Worm (Caenorhabditis elegans) whole organism, mixed stage, embryonic: ENCODE results near the gene R03D7.15.

ENCODE experiments used
- M03D4.4 ChIP-seq: sonication (generic microtip); optimal IDR thresholded peaks from 2 replicates; lab custom pipeline; 2017; ENCODE audit warnings: mild to moderate bottlenecking, missing genetic modification characterization, missing compliant biosample characterization
- bed-3 ChIP-seq: fragments of 200-800 bp; sonication (Bioruptor generic); optimal IDR thresholded peaks from 3 replicates; lab custom pipeline; 2018; ENCODE audit warnings: mild to moderate bottlenecking, missing genetic modification characterization, moderate library complexity, missing compliant biosample characterization
- blmp-1 ChIP-seq: fragments of 150-350 bp; optimal IDR thresholded peaks from 2 replicates; lab custom pipeline; 2014; ENCODE audit warnings: missing biosample characterization, missing genetic modification characterization
- ceh-39 ChIP-seq: fragments of 150-350 bp; optimal IDR thresholded peaks from 2 replicates; lab custom pipeline; 2014; ENCODE audit warnings: missing biosample characterization, missing genetic modification characterization
- ces-1 ChIP-seq: fragments of 150-350 bp; optimal IDR thresholded peaks from 2 replicates; lab custom pipeline; 2014; ENCODE audit warnings: missing biosample characterization, missing genetic modification reagents, missing genetic modification characterization
- cnd-1 ChIP-seq: fragments of 200-800 bp; sonication (Bioruptor generic); optimal IDR thresholded peaks from 2 replicates; lab custom pipeline; 2018; ENCODE audit warnings: mild to moderate bottlenecking, missing genetic modification characterization, missing compliant biosample characterization
- drap-1 ChIP-seq: fragments of 200-800 bp; sonication (Bioruptor generic); optimal IDR thresholded peaks from 3 replicates; lab custom pipeline; 2018; ENCODE audit warnings: mild to moderate bottlenecking, missing genetic modification characterization, missing compliant biosample characterization
- elt-1 ChIP-seq: sonication (generic microtip); optimal IDR thresholded peaks from 2 replicates; lab custom pipeline; 2017; ENCODE audit warnings: missing genetic modification characterization, mild to moderate bottlenecking, missing compliant biosample characterization, antibody characterized with exemption, moderate library complexity, borderline replicate concordance; ENCODE audit not compliant: insufficient read depth
- elt-3 ChIP-seq: fragments of 150-350 bp; optimal IDR thresholded peaks from 2 replicates; lab custom pipeline; 2014; ENCODE audit warnings: missing biosample characterization, missing genetic modification characterization
- flh-1 ChIP-seq: fragments of 200-800 bp; sonication (Bioruptor generic); optimal IDR thresholded peaks from 2 replicates; lab custom pipeline; 2018; ENCODE audit warnings: mild to moderate bottlenecking, missing genetic modification characterization, moderate library complexity, missing compliant biosample characterization
- ham-2 ChIP-seq: fragments of 200-800 bp; sonication (Bioruptor generic); optimal IDR thresholded peaks from 2 replicates; lab custom pipeline; 2018; ENCODE audit warnings: mild to moderate bottlenecking, missing genetic modification characterization, missing compliant biosample characterization
- hlh-1 ChIP-seq: fragments of 150-350 bp; optimal IDR thresholded peaks from 2 replicates; lab custom pipeline; 2014; ENCODE audit warnings: missing biosample characterization, missing genetic modification reagents, missing genetic modification characterization
- lin-13 ChIP-seq: fragments of 150-350 bp; optimal IDR thresholded peaks from 2 replicates; lab custom pipeline; 2014; ENCODE audit warnings: missing biosample characterization, missing genetic modification characterization
- lin-32 ChIP-seq: fragments of 200-800 bp; sonication (Bioruptor generic); optimal IDR thresholded peaks from 2 replicates; lab custom pipeline; 2018; ENCODE audit warnings: mild to moderate bottlenecking, missing genetic modification characterization, missing compliant biosample characterization
- mab-5 ChIP-seq: fragments of 150-350 bp; optimal IDR thresholded peaks from 2 replicates; lab custom pipeline; 2014; ENCODE audit warnings: missing biosample characterization, missing genetic modification characterization
- mep-1 ChIP-seq: fragments of 150-350 bp; optimal IDR thresholded peaks from 2 replicates; lab custom pipeline; 2017; ENCODE audit warnings: missing biosample characterization, missing genetic modification reagents, missing genetic modification characterization, inconsistent platforms
- mls-2 ChIP-seq: sonication (generic microtip); optimal IDR thresholded peaks from 2 replicates; lab custom pipeline; 2016; ENCODE audit warnings: mild to moderate bottlenecking, missing genetic modification characterization, moderate library complexity, missing compliant biosample characterization
- nhr-12 ChIP-seq: fragments of 150-350 bp; optimal IDR thresholded peaks from 2 replicates; lab custom pipeline; 2014; ENCODE audit warnings: missing biosample characterization, missing genetic modification characterization
- nhr-2 ChIP-seq: fragments of 150-350 bp; optimal IDR thresholded peaks from 2 replicates; lab custom pipeline; 2014; ENCODE audit warnings: missing biosample characterization, missing genetic modification characterization
- nhr-76 ChIP-seq: sonication (generic microtip); optimal IDR thresholded peaks from 2 replicates; lab custom pipeline; 2017; ENCODE audit warnings: missing biosample characterization, missing genetic modification characterization
- pha-4 ChIP-seq: fragments of 150-350 bp; optimal IDR thresholded peaks from 2 replicates; lab custom pipeline; 2018; ENCODE audit warnings: missing biosample characterization, missing genetic modification reagents, missing genetic modification characterization
- sem-2 ChIP-seq: fragments of 200-800 bp; sonication (Bioruptor generic); optimal IDR thresholded peaks from 2 replicates; lab custom pipeline; 2018; ENCODE audit warnings: mild to moderate bottlenecking, missing genetic modification characterization, missing compliant biosample characterization
- snpc-4 ChIP-seq: fragments of 150-350 bp; optimal IDR thresholded peaks from 2 replicates; lab custom pipeline; 2014; ENCODE audit warnings: missing biosample characterization, missing genetic modification characterization
- sptf-1 ChIP-seq: sonication (generic microtip); optimal IDR thresholded peaks from 2 replicates; lab custom pipeline; 2017; ENCODE audit warnings: mild to moderate bottlenecking, missing genetic modification characterization, moderate library complexity, missing compliant biosample characterization
- tbx-8 ChIP-seq: fragments of 200-800 bp; sonication (Bioruptor generic); optimal IDR thresholded peaks from 2 replicates; lab custom pipeline; 2018; ENCODE audit warnings: mild to moderate bottlenecking, missing genetic modification characterization, moderate library complexity, missing compliant biosample characterization
- unc-120 ChIP-seq: sonication (generic microtip); optimal IDR thresholded peaks from 2 replicates; lab custom pipeline; 2017; ENCODE audit warnings: missing genetic modification characterization, missing compliant biosample characterization; ENCODE audit not compliant: poor library complexity, severe bottlenecking
- unc-62 ChIP-seq: fragments of 150-350 bp; optimal IDR thresholded peaks from 2 replicates; lab custom pipeline; 2014; ENCODE audit warnings: missing biosample characterization, missing genetic modification reagents, missing genetic modification characterization
- ztf-11 ChIP-seq: fragments of 150-350 bp; optimal IDR thresholded peaks from 2 replicates; lab custom pipeline; 2014; ENCODE audit warnings: missing biosample characterization, missing genetic modification characterization

Gene R03D7.15

DNA sequence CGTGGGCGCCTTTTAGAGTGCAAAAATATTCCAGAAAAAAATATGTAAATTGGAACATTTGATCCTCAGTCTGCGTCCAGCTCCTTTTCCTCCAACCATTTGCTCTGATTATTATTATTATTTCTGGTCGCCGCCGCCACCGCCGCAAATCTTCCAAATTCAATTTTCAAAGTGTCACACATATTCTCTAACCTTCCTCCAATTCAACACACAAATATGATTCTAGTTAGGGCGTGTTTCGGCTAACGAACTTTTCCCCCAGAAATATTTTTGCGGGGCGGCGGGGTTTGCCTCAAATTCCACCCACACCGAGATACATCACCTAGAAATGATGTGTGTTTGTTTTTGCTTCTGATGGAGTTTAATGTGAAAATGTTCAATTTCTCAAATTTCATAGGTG, 29.7 kb downstream of the R03D7.15 start:
- no peak for TF ChIP-seq unc-62 (GFP tag; lab: Kevin White, UChicago)
- TF ChIP-seq ces-1: peak; percentile 72

DNA sequence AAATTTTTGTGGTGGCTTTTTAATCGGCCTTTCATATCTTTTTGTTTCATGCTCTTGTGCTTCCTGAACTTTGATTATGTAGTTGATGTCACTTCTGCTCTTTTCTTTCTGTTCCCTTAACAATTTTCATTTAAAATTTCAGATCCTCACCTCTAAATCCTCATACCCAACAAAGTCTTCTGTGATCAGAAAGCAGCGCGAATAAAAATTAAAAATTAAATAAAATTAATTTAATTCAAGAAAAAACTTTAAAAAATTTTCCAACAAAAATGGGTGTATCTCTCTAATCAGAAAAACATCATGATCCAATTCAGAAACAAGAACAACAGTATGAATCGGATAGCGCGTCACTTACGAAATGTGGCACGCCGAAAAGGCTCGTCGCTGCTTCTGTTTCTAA, 33.2 kb downstream of the R03D7.15 start, which contains the start of gene ptp-3:
Gene ptp-3 (plus strand): TSS at position 301 of the 400 bp plus-strand sequence.
- no peak for TF ChIP-seq nhr-12 (tag; lab: Kevin White, UChicago)
- no peak for TF ChIP-seq flh-1 (GFP tag; lab: Kevin White, UChicago)
- TF ChIP-seq lin-32 (GFP tag; lab: Kevin White, UChicago): no peak
- TF ChIP-seq pha-4 (tag; lab: Kevin White, UChicago): no peak
- TF ChIP-seq ces-1: no peak
- no peak for TF ChIP-seq nhr-76

DNA sequence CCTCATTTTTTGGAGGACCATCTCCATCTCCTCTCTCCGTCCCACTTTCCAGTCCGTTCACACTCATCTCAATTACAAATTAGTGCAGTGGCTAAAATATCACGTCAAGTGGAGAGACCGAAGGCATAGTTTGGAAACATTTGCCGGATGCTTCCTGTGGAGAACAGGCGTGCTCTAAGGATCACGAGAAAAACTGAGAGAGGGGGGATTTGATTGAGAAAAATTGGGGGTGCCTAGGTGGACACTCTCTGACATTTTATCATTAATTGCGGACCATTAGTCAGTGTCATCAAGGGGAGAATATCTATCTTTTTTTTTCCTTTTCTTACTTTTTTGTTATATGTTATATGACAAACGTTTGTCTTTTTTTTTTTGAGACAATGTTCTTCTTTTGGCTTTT, 40.0 kb downstream of the R03D7.15 start:
- TF ChIP-seq lin-32 (GFP tag; lab: Kevin White, UChicago) (no peak), bed-3 (GFP tag; lab: Kevin White, UChicago) (no peak), unc-62 (GFP tag; lab: Kevin White, UChicago) (peak; percentile 60), M03D4.4 (tag; lab: Kevin White, UChicago) (no peak), mls-2 (no peak), lin-13 (tag; lab: Kevin White, UChicago) (no peak), hlh-1 (peak; percentile 78), mab-5 (tag; lab: Kevin White, UChicago) (no peak), ceh-39 (tag; lab: Kevin White, UChicago) (no peak)

DNA sequence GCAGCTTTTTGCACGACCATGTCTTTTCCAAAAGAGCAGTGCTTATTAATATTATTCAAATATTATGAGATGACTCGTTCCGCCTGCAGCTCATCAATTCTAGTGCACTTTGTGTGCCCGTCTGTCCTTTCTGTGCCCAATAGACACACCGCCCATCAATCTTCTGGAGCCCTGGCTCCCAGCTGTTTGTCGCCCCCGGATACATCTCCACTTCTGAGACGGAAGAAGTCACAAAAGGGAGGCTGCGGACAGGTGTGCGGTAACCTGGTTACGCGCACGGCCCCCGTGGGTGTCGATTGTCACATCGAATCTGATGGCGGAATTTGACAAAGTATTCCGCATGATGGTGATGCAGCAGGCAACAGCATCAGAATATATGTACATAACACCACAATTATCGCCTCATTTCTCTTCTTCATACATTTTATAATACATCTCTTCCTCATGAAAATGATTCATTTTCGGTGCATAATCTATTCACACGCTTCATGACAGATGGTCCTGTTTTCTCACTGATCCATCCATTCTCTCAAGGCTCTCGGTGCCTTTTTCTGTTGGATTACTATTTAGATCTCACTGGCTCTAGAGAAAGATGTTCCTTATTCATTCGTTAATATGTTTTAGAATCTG, 44.6 kb downstream of the R03D7.15 start:
- no peak for TF ChIP-seq nhr-76
- TF ChIP-seq nhr-2 (tag; lab: Kevin White, UChicago): no peak
- no peak for TF ChIP-seq unc-120 (tag; lab: Kevin White, UChicago)
- peak; percentile 58 for TF ChIP-seq lin-32 (GFP tag; lab: Kevin White, UChicago)
- TF ChIP-seq drap-1 (GFP tag; lab: Kevin White, UChicago): no peak
- TF ChIP-seq sptf-1 (tag; lab: Kevin White, UChicago): peak; percentile 11
- no peak for TF ChIP-seq pha-4 (tag; lab: Kevin White, UChicago)
- no peak for TF ChIP-seq bed-3 (GFP tag; lab: Kevin White, UChicago)
- TF ChIP-seq cnd-1 (tag; lab: Kevin White, UChicago): peak; percentile 58
- no peak for TF ChIP-seq elt-1 (tag; lab: Kevin White, UChicago)
- TF ChIP-seq unc-62 (GFP tag; lab: Kevin White, UChicago): peak; percentile 9
- no peak for TF ChIP-seq elt-3 (tag; lab: Kevin White, UChicago)
- TF ChIP-seq tbx-8 (GFP tag; lab: Kevin White, UChicago): no peak

DNA sequence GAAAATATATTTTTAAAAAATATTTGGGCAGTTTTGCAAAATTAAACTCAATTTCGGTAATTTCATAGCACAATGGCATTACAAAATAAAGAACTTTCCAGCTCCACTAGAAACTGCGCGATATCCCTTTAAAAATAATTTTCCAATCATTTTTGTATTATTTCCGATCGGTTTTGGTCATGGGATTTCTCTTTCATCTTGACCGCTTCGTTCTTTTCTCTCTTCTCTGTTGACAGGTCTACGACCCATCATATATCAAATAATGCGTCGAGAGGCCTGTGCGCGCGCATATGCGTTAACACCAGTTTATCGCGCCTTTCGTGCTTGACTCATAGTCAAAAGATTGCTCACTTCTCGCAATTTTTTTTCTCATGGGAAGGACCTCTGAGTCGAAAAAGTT, 46.6 kb downstream of the R03D7.15 start:
- no peak for TF ChIP-seq mls-2
- TF ChIP-seq blmp-1 (tag; lab: Kevin White, UChicago): no peak
- TF ChIP-seq snpc-4 (tag; lab: Kevin White, UChicago): no peak
- TF ChIP-seq elt-3 (tag; lab: Kevin White, UChicago): no peak
- peak; percentile 45 for TF ChIP-seq pha-4 (tag; lab: Kevin White, UChicago)
- peak; percentile 36 for TF ChIP-seq hlh-1
- no peak for TF ChIP-seq lin-32 (GFP tag; lab: Kevin White, UChicago)
- no peak for TF ChIP-seq ham-2 (GFP tag; lab: Kevin White, UChicago)
- TF ChIP-seq unc-62 (GFP tag; lab: Kevin White, UChicago): peak; percentile 95
- TF ChIP-seq bed-3 (GFP tag; lab: Kevin White, UChicago): no peak
- TF ChIP-seq sem-2 (GFP tag; lab: Kevin White, UChicago): no peak
- TF ChIP-seq nhr-2 (tag; lab: Kevin White, UChicago): peak; percentile 73
- TF ChIP-seq ztf-11: no peak
- no peak for TF ChIP-seq cnd-1 (tag; lab: Kevin White, UChicago)
- TF ChIP-seq lin-13 (tag; lab: Kevin White, UChicago): no peak
- TF ChIP-seq ceh-39 (tag; lab: Kevin White, UChicago): no peak
- TF ChIP-seq tbx-8 (GFP tag; lab: Kevin White, UChicago): no peak
- TF ChIP-seq mep-1 (tag; lab: Kevin White, UChicago): no peak
- no peak for TF ChIP-seq sptf-1 (tag; lab: Kevin White, UChicago)
- no peak for TF ChIP-seq mab-5 (tag; lab: Kevin White, UChicago)
- TF ChIP-seq, all 35 proteins: peak for 4
